Worm (Caenorhabditis elegans) whole organism, L1 larva: ENCODE data around the gene F11D11.12.

Experiments used
- C16A3.4 ChIP-seq: fragments of 150-350 bp; optimal IDR thresholded peaks from 2 replicates; lab custom pipeline; 2014; ENCODE audit warnings: missing biosample characterization, missing genetic modification characterization
- C34B4.2 ChIP-seq: sonication (generic microtip); optimal IDR thresholded peaks from 2 replicates; lab custom pipeline; 2017; ENCODE audit warnings: mild to moderate bottlenecking, missing genetic modification characterization, missing compliant biosample characterization
- Y116A8C.19 ChIP-seq: sonication (generic microtip); optimal IDR thresholded peaks from 2 replicates; lab custom pipeline; 2016; ENCODE audit warnings: missing compliant biosample characterization, missing genetic modification characterization, borderline replicate concordance
- aha-1 ChIP-seq: fragments of 150-350 bp; optimal IDR thresholded peaks from 2 replicates; lab custom pipeline; 2014; ENCODE audit warnings: missing biosample characterization, missing genetic modification characterization
- alr-1 ChIP-seq: fragments of 200-800 bp; sonication (Bioruptor generic); optimal IDR thresholded peaks from 2 replicates; lab custom pipeline; 2018; ENCODE audit warnings: borderline replicate concordance, mild to moderate bottlenecking, missing genetic modification characterization, missing compliant biosample characterization
- aly-2 ChIP-seq: fragments of 150-350 bp; optimal IDR thresholded peaks from 2 replicates; lab custom pipeline; 2014; ENCODE audit warnings: missing biosample characterization, missing genetic modification characterization
- ceh-63 ChIP-seq: fragments of 200-800 bp; sonication (Bioruptor generic); optimal IDR thresholded peaks from 2 replicates; lab custom pipeline; 2018; ENCODE audit warnings: mild to moderate bottlenecking, missing genetic modification characterization, missing compliant biosample characterization
- ceh-82 ChIP-seq, 3 experiments: fragments of 150-350 bp in 1 of 3; sonication (generic microtip) in 2 of 3; optimal IDR thresholded peaks; 2 replicates each; lab custom pipeline; 2014 to 2017; ENCODE audit warnings: missing biosample characterization in 3 of 3, missing genetic modification characterization in 3 of 3
- ceh-90 ChIP-seq: sonication (generic microtip); optimal IDR thresholded peaks from 2 replicates; lab custom pipeline; 2016; ENCODE audit warnings: missing genetic modification characterization, missing compliant biosample characterization
- efl-1 ChIP-seq, 4 experiments: fragments of 150-350 bp; optimal IDR thresholded peaks in 3 of 4; peaks in 1 of 4; 1 replicate in 1 of 4; 2 replicates in 3 of 4; lab custom pipeline; 2014; ENCODE audit warnings: missing biosample characterization in 2 of 4, missing genetic modification characterization in 2 of 4, missing genetic modification reagents in 2 of 4
- egl-13 ChIP-seq: sonication (generic microtip); optimal IDR thresholded peaks from 2 replicates; lab custom pipeline; 2016; ENCODE audit warnings: missing genotype, missing genetic modification reagents, missing genetic modification characterization, missing compliant biosample characterization
- ets-5 ChIP-seq: fragments of 200-800 bp; sonication (Bioruptor generic); IDR thresholded peaks from 2 replicates; pipeline ENCODE4 v1.3.6; 2022; ENCODE audit warnings: missing genetic modification characterization, missing compliant biosample characterization
- fkh-10 ChIP-seq: sonication (generic microtip); optimal IDR thresholded peaks from 2 replicates; lab custom pipeline; 2017; ENCODE audit warnings: missing biosample characterization, missing genetic modification reagents, missing genetic modification characterization
- fkh-8 ChIP-seq: sonication (generic microtip); optimal IDR thresholded peaks from 2 replicates; lab custom pipeline; 2016; ENCODE audit warnings: mild to moderate bottlenecking, missing genetic modification characterization, missing compliant biosample characterization
- fos-1 ChIP-seq: fragments of 150-350 bp; optimal IDR thresholded peaks from 2 replicates; lab custom pipeline; 2014; ENCODE audit warnings: missing biosample characterization, missing genetic modification characterization
- hpl-2 ChIP-seq: fragments of 150-350 bp; optimal IDR thresholded peaks from 2 replicates; lab custom pipeline; 2014; ENCODE audit warnings: missing biosample characterization, missing genetic modification reagents, missing genetic modification characterization
- lir-3 ChIP-seq: sonication (generic microtip); optimal IDR thresholded peaks from 2 replicates; lab custom pipeline; 2016; ENCODE audit warnings: mild to moderate bottlenecking, missing genetic modification characterization, moderate library complexity, missing compliant biosample characterization; ENCODE audit not compliant: poor library complexity
- mab-9 ChIP-seq: fragments of 200-800 bp; sonication (Bioruptor generic); IDR thresholded peaks from 2 replicates; pipeline ENCODE4 v1.3.6; 2022; ENCODE audit warnings: missing genetic modification reagents, missing genetic modification characterization, missing compliant biosample characterization
- mep-1 ChIP-seq: fragments of 150-350 bp; optimal IDR thresholded peaks from 2 replicates; lab custom pipeline; 2014; ENCODE audit warnings: missing biosample characterization, missing genetic modification characterization
- nhr-12 ChIP-seq: sonication (generic microtip); optimal IDR thresholded peaks from 2 replicates; lab custom pipeline; 2017; ENCODE audit warnings: missing biosample characterization, missing genetic modification characterization
- nhr-47 ChIP-seq: sonication (generic microtip); optimal IDR thresholded peaks from 2 replicates; lab custom pipeline; 2016; ENCODE audit warnings: mild to moderate bottlenecking, missing genetic modification characterization, moderate library complexity, missing compliant biosample characterization
- nhr-71 ChIP-seq: sonication (generic microtip); optimal IDR thresholded peaks from 2 replicates; lab custom pipeline; 2016; ENCODE audit warnings: mild to moderate bottlenecking, missing genetic modification characterization, moderate library complexity, missing compliant biosample characterization
- nhr-76 ChIP-seq: sonication (generic microtip); optimal IDR thresholded peaks from 2 replicates; lab custom pipeline; 2017; ENCODE audit warnings: missing biosample characterization, missing genetic modification characterization
- nhr-77 ChIP-seq: fragments of 150-350 bp; optimal IDR thresholded peaks from 2 replicates; lab custom pipeline; 2014; ENCODE audit warnings: missing biosample characterization, missing genetic modification characterization
- nhr-84 ChIP-seq: sonication (generic microtip); optimal IDR thresholded peaks from 2 replicates; lab custom pipeline; 2017; ENCODE audit warnings: missing biosample characterization, missing genetic modification characterization
- pax-3 ChIP-seq: fragments of 200-800 bp; sonication (Bioruptor generic); optimal IDR thresholded peaks from 2 replicates; lab custom pipeline; 2018; ENCODE audit warnings: mild to moderate bottlenecking, missing genetic modification characterization, moderate library complexity, missing compliant biosample characterization
- rnt-1 ChIP-seq: sonication (generic microtip); optimal IDR thresholded peaks from 2 replicates; lab custom pipeline; 2016; ENCODE audit warnings: mild to moderate bottlenecking, missing genetic modification characterization, moderate library complexity, missing compliant biosample characterization
- snpc-4 ChIP-seq: fragments of 150-350 bp; optimal IDR thresholded peaks from 2 replicates; lab custom pipeline; 2014; ENCODE audit warnings: missing biosample characterization, missing genetic modification characterization
- sox-4 ChIP-seq: sonication (generic microtip); optimal IDR thresholded peaks from 2 replicates; lab custom pipeline; 2016; ENCODE audit warnings: missing genetic modification characterization, missing compliant biosample characterization
- swsn-7 ChIP-seq: sonication (generic microtip); optimal IDR thresholded peaks from 2 replicates; lab custom pipeline; 2016; ENCODE audit warnings: missing genetic modification characterization, missing compliant biosample characterization
- tbx-2 ChIP-seq: sonication (generic microtip); optimal IDR thresholded peaks from 2 replicates; lab custom pipeline; 2016; ENCODE audit warnings: missing genetic modification characterization, missing compliant biosample characterization
- unc-86 ChIP-seq: sonication (generic microtip); optimal IDR thresholded peaks from 2 replicates; lab custom pipeline; 2016; ENCODE audit warnings: missing genetic modification characterization, missing compliant biosample characterization
- unc-98 ChIP-seq: fragments of 200-800 bp; sonication (Bioruptor generic); IDR thresholded peaks from 2 replicates; pipeline ENCODE4 v1.3.6; 2022; ENCODE audit warnings: missing genetic modification characterization, missing compliant biosample characterization
- vab-15 ChIP-seq: sonication (generic microtip); optimal IDR thresholded peaks from 2 replicates; lab custom pipeline; 2017; ENCODE audit warnings: missing genotype, mild to moderate bottlenecking, missing genetic modification characterization, missing compliant biosample characterization
- xbp-1 ChIP-seq: sonication (generic microtip); optimal IDR thresholded peaks from 2 replicates; lab custom pipeline; 2016; ENCODE audit warnings: missing genetic modification characterization, missing compliant biosample characterization
- ztf-11 ChIP-seq, 2 experiments: sonication (generic microtip); optimal IDR thresholded peaks; 2 replicates each; lab custom pipeline; 2016 to 2017; ENCODE audit warnings: missing genetic modification characterization in 2 of 2, missing biosample characterization in 1 of 2, missing compliant biosample characterization in 1 of 2
- ztf-4 ChIP-seq: fragments of 150-350 bp; optimal IDR thresholded peaks from 2 replicates; lab custom pipeline; 2014; ENCODE audit warnings: missing biosample characterization, missing genetic modification characterization

F11D11.12 gene

DNA sequence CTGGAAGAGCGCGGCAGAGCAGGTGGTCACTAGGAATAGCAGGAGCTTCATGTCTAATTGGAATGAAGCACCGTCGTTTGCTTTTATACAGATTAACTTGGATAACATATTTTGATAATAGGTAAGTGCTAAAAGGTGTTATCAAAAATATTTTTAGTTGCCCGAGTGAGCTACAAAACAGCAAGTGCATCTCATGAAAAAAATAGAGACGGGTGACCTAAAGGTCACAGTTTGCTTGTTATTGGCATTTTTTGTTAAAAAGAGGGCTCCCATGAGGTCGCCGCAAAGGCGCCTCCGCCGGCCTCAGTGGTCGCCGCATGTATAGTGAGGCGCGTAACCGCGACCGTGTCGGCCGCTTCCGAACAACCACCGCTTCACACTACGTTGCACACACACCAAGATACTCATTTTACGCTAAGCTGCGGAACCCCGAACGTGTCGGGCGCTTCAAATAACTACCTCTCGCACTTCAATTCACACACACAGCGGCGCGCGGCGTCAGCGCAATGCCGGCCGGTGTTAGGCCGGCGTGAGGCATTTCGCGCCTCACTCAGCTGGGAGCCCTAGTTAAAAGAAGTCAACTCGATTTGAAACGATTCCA is 21.1 kb downstream of the F11D11.12 start, which contains the start of gene asp-19:
TSS of gene asp-19 (minus strand) at position 51 of the 601 bp plus-strand sequence.
- TF ChIP-seq nhr-76 (tag; lab: Kevin White, UChicago) = no peak
- no peak for TF ChIP-seq mab-9 (GFP tag; lab: Robert Waterston, UW)
- no peak for TF ChIP-seq ets-5
- no peak for TF ChIP-seq ceh-90 (tag; lab: Kevin White, UChicago)
- no peak for TF ChIP-seq nhr-71 (tag; lab: Kevin White, UChicago)
- TF ChIP-seq ceh-82 (tag; optimal IDR thresholded peaks at IDR 0.05; lab: Kevin White, UChicago) = no peak
- no peak for TF ChIP-seq snpc-4 (tag; lab: Kevin White, UChicago)
- no peak for TF ChIP-seq ztf-4 (tag; lab: Kevin White, UChicago)
- TF ChIP-seq xbp-1 (tag; lab: Kevin White, UChicago) = no peak
- no peak for TF ChIP-seq nhr-84
- no peak for TF ChIP-seq aly-2 (tag; lab: Kevin White, UChicago)
- TF ChIP-seq nhr-12 (tag; lab: Kevin White, UChicago) = no peak
- no peak for TF ChIP-seq swsn-7 (tag; lab: Kevin White, UChicago)
- TF ChIP-seq nhr-77 = no peak
- no peak for TF ChIP-seq C16A3.4 (tag; lab: Kevin White, UChicago)
- TF ChIP-seq rnt-1 (tag; lab: Kevin White, UChicago) = no peak
- no peak for TF ChIP-seq Y116A8C.19 (tag; lab: Kevin White, UChicago)

DNA sequence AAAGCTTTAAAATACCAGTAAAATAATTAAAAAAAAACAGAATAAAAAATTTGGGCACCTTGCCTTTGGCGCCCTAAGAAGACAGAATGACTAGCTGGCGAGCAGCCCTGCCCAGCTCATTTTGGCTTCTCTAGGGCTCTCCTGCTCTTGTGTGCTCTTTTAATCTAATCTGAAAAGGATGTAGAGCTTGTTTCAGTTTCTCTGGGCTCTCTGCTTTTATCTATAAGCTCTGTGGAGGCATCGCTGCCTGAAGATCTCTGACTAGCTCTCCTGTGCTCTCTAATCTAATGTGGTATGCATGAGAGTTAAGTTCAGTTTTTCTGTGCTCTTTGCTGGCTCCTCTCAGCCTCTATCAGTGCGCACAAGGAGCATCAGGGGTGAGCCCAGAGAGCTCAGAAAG is 24.6 kb downstream of the F11D11.12 start:
- TF ChIP-seq ceh-90 (tag; lab: Kevin White, UChicago) (no peak), fkh-8 (tag; lab: Kevin White, UChicago) (peak; percentile 32), unc-98 (GFP tag; lab: Robert Waterston, UW) (no peak), rnt-1 (tag; lab: Kevin White, UChicago) (no peak), hpl-2 (GFP tag; lab: Kevin White, UChicago) (no peak), egl-13 (tag; lab: Kevin White, UChicago) (no peak), efl-1 (optimal IDR thresholded peaks at IDR 0.05; lab: Kevin White, UChicago) (peak; percentile 0 to 10), efl-1 (GFP tag; optimal IDR thresholded peaks at IDR 0.05 in 1 of 2; lab: Kevin White, UChicago) (no peak), fos-1 (tag; lab: Kevin White, UChicago) (no peak), mep-1 (tag; lab: Kevin White, UChicago) (no peak), sox-4 (tag; lab: Kevin White, UChicago) (no peak), nhr-47 (tag; lab: Kevin White, UChicago) (no peak), pax-3 (tag; lab: Kevin White, UChicago) (no peak), vab-15 (tag; lab: Kevin White, UChicago) (no peak), fkh-10 (GFP tag; lab: Kevin White, UChicago) (peak; percentile 23), aha-1 (tag; lab: Kevin White, UChicago) (no peak), unc-86 (peak; percentile 14), ceh-82 (tag; optimal IDR thresholded peaks at IDR 0.05; lab: Kevin White, UChicago) (peak in 1 of 3 experiments; percentile 44), C34B4.2 (tag; lab: Kevin White, UChicago) (no peak), lir-3 (tag; lab: Kevin White, UChicago) (no peak), tbx-2 (no peak)

DNA sequence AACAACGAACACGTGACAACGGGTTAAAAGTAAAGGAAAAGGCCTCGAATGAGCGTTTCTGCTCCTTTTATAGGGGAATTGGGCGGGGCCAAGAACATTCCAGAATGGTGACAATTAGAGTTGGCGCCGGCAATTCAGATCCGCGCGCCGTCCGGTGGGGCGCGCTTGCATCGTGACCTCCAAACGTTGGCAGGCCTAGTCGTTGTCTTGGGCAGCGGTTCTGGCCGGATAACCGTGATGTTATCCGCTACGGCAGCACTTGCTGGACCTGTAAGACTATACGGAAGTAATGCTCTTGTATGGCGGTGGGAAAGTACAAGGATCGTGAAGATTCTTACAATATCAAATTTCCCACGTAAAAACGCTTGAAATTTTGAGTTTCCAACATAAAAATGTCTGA is 25.7 kb downstream of the F11D11.12 start:
- peak; percentile 10 for TF ChIP-seq ceh-63
- peak in 1 of 2 experiments; percentile 10 for TF ChIP-seq ztf-11 (tag; optimal IDR thresholded peaks at IDR 0.05; lab: Kevin White, UChicago)

DNA sequence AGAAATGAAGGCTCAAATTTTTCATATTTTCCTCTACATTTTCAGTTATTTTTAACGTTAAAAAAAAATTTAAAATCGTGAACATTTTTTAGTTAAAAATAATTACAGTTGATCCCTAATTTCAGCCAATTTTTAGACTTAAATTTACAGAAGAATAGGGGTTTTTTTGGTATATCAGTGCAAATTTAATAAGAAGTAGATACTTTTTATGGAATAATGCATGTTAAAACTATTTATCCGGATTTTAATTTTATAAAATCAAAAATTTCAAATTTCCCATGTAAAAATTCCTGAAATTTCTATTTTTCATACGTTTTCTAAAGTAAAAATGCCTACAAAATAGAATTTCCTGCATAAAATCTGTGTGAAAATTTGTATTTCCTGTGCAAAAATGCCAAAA is 26.4 kb downstream of the F11D11.12 start:
- TF ChIP-seq xbp-1 (tag; lab: Kevin White, UChicago) (no peak), alr-1 (peak; percentile 97)
